Fruit fly (Drosophila melanogaster) whole organism, embryonic: ENCODE measurements around the gene OtopLc.

Experiments used
- Bteb2 ChIP-seq: fragments of 200-800 bp; sonication (Bioruptor generic); optimal IDR thresholded peaks from 2 replicates; lab custom pipeline; 2016; ENCODE audit warnings: missing biosample characterization, missing genetic modification characterization
- CG10366 ChIP-seq: fragments of 200-800 bp; sonication (Bioruptor generic); IDR thresholded peaks from 2 replicates; pipeline ENCODE4 v1.3.6; 2022; ENCODE audit warnings: missing biosample characterization, missing genetic modification characterization
- CG10462 ChIP-seq: fragments of 200-800 bp; sonication (Bioruptor generic); optimal IDR thresholded peaks from 2 replicates; lab custom pipeline; 2016; ENCODE audit warnings: missing biosample characterization, missing genetic modification characterization
- CG10959 ChIP-seq: fragments of 200-800 bp; sonication (Bioruptor generic); IDR thresholded peaks from 2 replicates; pipeline ENCODE4 v1.3.6; 2022; ENCODE audit warnings: missing biosample characterization, missing genetic modification characterization
- CG11093 ChIP-seq: fragments of 200-800 bp; sonication (Bioruptor generic); IDR thresholded peaks from 3 replicates; pipeline ENCODE4 v1.3.6; 2022; ENCODE audit warnings: missing biosample characterization, missing genetic modification characterization
- CG12071 ChIP-seq: fragments of 200-800 bp; sonication (Bioruptor generic); optimal IDR thresholded peaks from 3 replicates; lab custom pipeline; 2018; ENCODE audit warnings: missing biosample characterization, mild to moderate bottlenecking, missing genetic modification characterization
- CG13287 ChIP-seq: fragments of 200-800 bp; sonication (Bioruptor generic); IDR thresholded peaks from 2 replicates; pipeline ENCODE4 v1.3.6; 2022; ENCODE audit warnings: missing biosample characterization, missing genetic modification characterization; ENCODE audit not compliant: partially characterized antibody
- CG13296 ChIP-seq: fragments of 200-800 bp; sonication (Bioruptor generic); optimal IDR thresholded peaks from 3 replicates; lab custom pipeline; 2018; ENCODE audit warnings: missing biosample characterization, mild to moderate bottlenecking, missing genetic modification characterization
- CG14014 ChIP-seq: fragments of 200-800 bp; sonication (Bioruptor generic); IDR thresholded peaks from 2 replicates; pipeline ENCODE4 v1.3.6; 2022; ENCODE audit warnings: missing biosample characterization, missing genetic modification characterization
- CG15011 ChIP-seq: fragments of 200-800 bp; sonication (Bioruptor generic); optimal IDR thresholded peaks from 3 replicates; lab custom pipeline; 2018; ENCODE audit warnings: missing biosample characterization, mild to moderate bottlenecking, missing genetic modification characterization
- CG15696 ChIP-seq: fragments of 200-800 bp; sonication (Bioruptor generic); optimal IDR thresholded peaks from 2 replicates; lab custom pipeline; 2019; ENCODE audit warnings: missing biosample characterization, mild to moderate bottlenecking, missing genetic modification characterization, moderate library complexity
- CG17612 ChIP-seq: fragments of 200-800 bp; sonication (Bioruptor generic); IDR thresholded peaks from 2 replicates; pipeline ENCODE4 v1.3.6; 2022; ENCODE audit warnings: missing biosample characterization, missing genetic modification characterization
- CG2889 ChIP-seq: fragments of 200-800 bp; sonication (Bioruptor generic); IDR thresholded peaks from 3 replicates; pipeline ENCODE4 v1.3.6; 2022; ENCODE audit warnings: missing biosample characterization, missing genetic modification characterization
- CG31388 ChIP-seq: fragments of 200-800 bp; sonication (Bioruptor generic); optimal IDR thresholded peaks from 2 replicates; lab custom pipeline; 2016; ENCODE audit warnings: missing biosample characterization, missing genetic modification characterization
- CG3407 ChIP-seq: fragments of 200-800 bp; sonication (Bioruptor generic); optimal IDR thresholded peaks from 2 replicates; lab custom pipeline; 2018; ENCODE audit warnings: missing biosample characterization, mild to moderate bottlenecking, missing genetic modification characterization
- CG6791 ChIP-seq: fragments of 200-800 bp; sonication (Bioruptor generic); IDR thresholded peaks from 3 replicates; pipeline ENCODE4 v1.3.6; 2022; ENCODE audit warnings: missing biosample characterization, missing genetic modification characterization; ENCODE audit not compliant: partially characterized antibody
- CG7271 ChIP-seq: fragments of 200-800 bp; sonication (Bioruptor generic); optimal IDR thresholded peaks from 2 replicates; lab custom pipeline; 2018; ENCODE audit warnings: missing biosample characterization, mild to moderate bottlenecking, missing genetic modification characterization, moderate library complexity
- CG7987 ChIP-seq: fragments of 200-800 bp; sonication (Bioruptor generic); optimal IDR thresholded peaks from 2 replicates; lab custom pipeline; 2018; ENCODE audit warnings: missing biosample characterization, mild to moderate bottlenecking, missing genetic modification characterization, moderate library complexity
- CG8290 ChIP-seq, 3 experiments: fragments of 200-800 bp; sonication (Bioruptor generic); optimal IDR thresholded peaks; 2 replicates each; lab custom pipeline; 2016 to 2019; ENCODE audit warnings: missing biosample characterization in 3 of 3, missing genetic modification characterization in 3 of 3, mild to moderate bottlenecking in 2 of 3, moderate library complexity in 1 of 3
- CG8765 ChIP-seq: fragments of 200-800 bp; sonication (Bioruptor generic); IDR thresholded peaks from 2 replicates; pipeline ENCODE4 v1.3.6; 2022; ENCODE audit warnings: missing biosample characterization, missing genetic modification characterization
- CG9797 ChIP-seq: fragments of 200-800 bp; sonication (Bioruptor generic); optimal IDR thresholded peaks from 3 replicates; lab custom pipeline; 2018; ENCODE audit warnings: missing biosample characterization, mild to moderate bottlenecking, missing genetic modification characterization
- CG9876 ChIP-seq: fragments of 200-800 bp; sonication (Bioruptor generic); optimal IDR thresholded peaks from 2 replicates; lab custom pipeline; 2016; ENCODE audit warnings: missing biosample characterization, missing genetic modification characterization
- CG9932 ChIP-seq: fragments of 200-800 bp; sonication (Bioruptor generic); IDR thresholded peaks from 2 replicates; pipeline ENCODE4 v1.3.6; 2022; ENCODE audit warnings: missing biosample characterization, missing genetic modification characterization
- D19B ChIP-seq: fragments of 200-800 bp; sonication (Bioruptor generic); optimal IDR thresholded peaks from 2 replicates; lab custom pipeline; 2017; ENCODE audit warnings: missing biosample characterization, mild to moderate bottlenecking, missing genetic modification characterization
- Dfd ChIP-seq, 2 experiments: fragments of >200 bp; optimal IDR thresholded peaks; 2 replicates each; lab custom pipeline; 2017; ENCODE audit warnings: missing biosample characterization in 2 of 2, missing genetic modification characterization in 2 of 2
- Dll ChIP-seq: fragments of 200-800 bp; sonication (Bioruptor generic); IDR thresholded peaks from 4 replicates; pipeline ENCODE4 v1.3.6; 2022; ENCODE audit warnings: missing biosample characterization, missing genetic modification characterization; ENCODE audit not compliant: partially characterized antibody
- E2f1 ChIP-seq: fragments of 200-800 bp; sonication (Bioruptor generic); IDR thresholded peaks from 2 replicates; pipeline ENCODE4 v1.3.6; 2022; ENCODE audit warnings: missing biosample characterization, missing genetic modification characterization
- Elba2 ChIP-seq: fragments of 200-800 bp; sonication (Bioruptor generic); optimal IDR thresholded peaks from 3 replicates; lab custom pipeline; 2016; ENCODE audit warnings: missing biosample characterization, missing genetic modification characterization
- Gsc ChIP-seq: fragments of 200-800 bp; sonication (Bioruptor generic); IDR thresholded peaks from 2 replicates; pipeline ENCODE4 v1.3.6; 2022; ENCODE audit warnings: missing biosample characterization, missing genetic modification characterization
- Gug ChIP-seq: fragments of 200-800 bp; sonication (Bioruptor generic); IDR thresholded peaks from 4 replicates; pipeline ENCODE4 v1.3.6; 2022; ENCODE audit warnings: missing biosample characterization, missing genetic modification characterization
- Hr3 ChIP-seq: fragments of 200-800 bp; sonication (Bioruptor generic); optimal IDR thresholded peaks from 3 replicates; lab custom pipeline; 2016; ENCODE audit warnings: missing biosample characterization, missing genetic modification characterization
- NFAT ChIP-seq: fragments of 200-800 bp; sonication (Bioruptor generic); IDR thresholded peaks from 2 replicates; pipeline ENCODE4 v1.3.6; 2022; ENCODE audit warnings: missing biosample characterization, missing genetic modification characterization
- Ravus ChIP-seq: fragments of 200-800 bp; sonication (Bioruptor generic); IDR thresholded peaks from 2 replicates; pipeline ENCODE4 v1.3.6; 2022; ENCODE audit warnings: missing biosample characterization, missing genetic modification characterization
- cad ChIP-seq: fragments of >200 bp; optimal IDR thresholded peaks from 2 replicates; lab custom pipeline; 2017; ENCODE audit warnings: missing biosample characterization, missing genetic modification characterization
- corto ChIP-seq: fragments of 200-800 bp; sonication (Bioruptor generic); optimal IDR thresholded peaks from 2 replicates; lab custom pipeline; 2016; ENCODE audit warnings: missing biosample characterization, mild to moderate bottlenecking, missing genetic modification characterization, moderate library complexity
- crc ChIP-seq: fragments of 200-800 bp; sonication (Bioruptor generic); optimal IDR thresholded peaks from 2 replicates; lab custom pipeline; 2016; ENCODE audit warnings: missing biosample characterization, missing genetic modification characterization
- dysf ChIP-seq: fragments of 200-800 bp; sonication (Bioruptor generic); IDR thresholded peaks from 3 replicates; pipeline ENCODE4 v1.3.6; 2022; ENCODE audit warnings: missing biosample characterization, missing genetic modification characterization
- exex ChIP-seq: fragments of 200-800 bp; sonication (Bioruptor generic); optimal IDR thresholded peaks from 4 replicates; lab custom pipeline; 2018; ENCODE audit warnings: missing biosample characterization, mild to moderate bottlenecking, missing genetic modification characterization, moderate library complexity
- gfzf ChIP-seq: fragments of 200-800 bp; sonication (Bioruptor generic); optimal IDR thresholded peaks from 2 replicates; lab custom pipeline; 2016; ENCODE audit warnings: missing biosample characterization, mild to moderate bottlenecking, missing genetic modification characterization, moderate library complexity
- knrl ChIP-seq: fragments of 200-800 bp; sonication (Bioruptor generic); IDR thresholded peaks from 3 replicates; pipeline ENCODE4 v1.3.6; 2022; ENCODE audit warnings: missing biosample characterization, missing genetic modification characterization; ENCODE audit not compliant: partially characterized antibody
- mam ChIP-seq: fragments of 200-800 bp; sonication (Bioruptor generic); optimal IDR thresholded peaks from 3 replicates; lab custom pipeline; 2016; ENCODE audit warnings: missing biosample characterization, missing genetic modification characterization
- mirr ChIP-seq: fragments of 200-800 bp; sonication (Bioruptor generic); optimal IDR thresholded peaks from 3 replicates; lab custom pipeline; 2018; ENCODE audit warnings: missing biosample characterization, mild to moderate bottlenecking, missing genetic modification characterization
- nau ChIP-seq: fragments of 200-800 bp; sonication (Bioruptor generic); optimal IDR thresholded peaks from 3 replicates; lab custom pipeline; 2017; ENCODE audit warnings: missing biosample characterization, mild to moderate bottlenecking, missing genetic modification characterization, missing genetic modification reagents
- pb ChIP-seq: fragments of 200-800 bp; sonication (Bioruptor generic); optimal IDR thresholded peaks from 3 replicates; lab custom pipeline; 2016; ENCODE audit warnings: missing biosample characterization, missing genetic modification characterization
- rib ChIP-seq: fragments of 200-800 bp; sonication (Bioruptor generic); IDR thresholded peaks from 2 replicates; pipeline ENCODE4 v1.3.6; 2022; ENCODE audit warnings: missing biosample characterization, missing genetic modification characterization
- sens ChIP-seq: fragments of 200-800 bp; sonication (Bioruptor generic); peaks from one replicate; lab custom pipeline; 2016; ENCODE audit warnings: missing biosample characterization, missing genetic modification characterization
- tin ChIP-seq: fragments of 200-800 bp; sonication (Bioruptor generic); optimal IDR thresholded peaks from 3 replicates; lab custom pipeline; 2016; ENCODE audit warnings: missing biosample characterization, missing genetic modification characterization
- tio ChIP-seq: fragments of 200-800 bp; sonication (Bioruptor generic); optimal IDR thresholded peaks from 2 replicates; lab custom pipeline; 2017; ENCODE audit warnings: missing biosample characterization, missing genetic modification characterization, inconsistent platforms
- vnd ChIP-seq: fragments of 200-800 bp; sonication (Bioruptor generic); IDR thresholded peaks from 3 replicates; pipeline ENCODE4 v1.3.6; 2022; ENCODE audit warnings: missing biosample characterization, missing genetic modification characterization; ENCODE audit not compliant: partially characterized antibody
- zfh2 ChIP-seq: fragments of 200-800 bp; sonication (Bioruptor generic); optimal IDR thresholded peaks from 2 replicates; lab custom pipeline; 2016; ENCODE audit warnings: missing biosample characterization, missing genetic modification characterization

OtopLc gene

dm6 chrX:5699824-5700498, 37.3 kb upstream of the OtopLc start (continued):
- TF ChIP-seq CG9932 (GFP tag; lab: Robert Waterston, UW) (no peak), crc (GFP tag; lab: Kevin White, UChicago) (peak; percentile 18), Hr3 (GFP tag; lab: Kevin White, UChicago) (peak; percentile 60), CG13287 (no peak), CG10959 (no peak), CG31388 (GFP tag; lab: Kevin White, UChicago) (peak; percentile 20), pb (GFP tag; lab: Kevin White, UChicago) (no peak), corto (GFP tag; lab: Kevin White, UChicago) (no peak), sens (peak; percentile 90), Dll (no peak), CG7271 (tag; lab: Kevin White, UChicago) (no peak), gfzf (no peak), tio (GFP tag; lab: Kevin White, UChicago) (peak; percentile 11), mirr (GFP tag; lab: Kevin White, UChicago) (no peak), D19B (peak; percentile 89), tin (GFP tag; lab: Kevin White, UChicago) (peak; percentile 58), NFAT (GFP tag; lab: Robert Waterston, UW) (no peak), CG9797 (GFP tag; lab: Kevin White, UChicago) (no peak), Elba2 (GFP tag; lab: Kevin White, UChicago) (no peak), rib (GFP tag; lab: Robert Waterston, UW) (no peak), CG14014 (GFP tag; lab: Robert Waterston, UW) (no peak), CG15011 (peak; percentile 39), knrl (GFP tag; lab: Robert Waterston, UW) (no peak), CG15696 (tag; lab: Kevin White, UChicago) (no peak), CG13296 (no peak), CG7987 (no peak), CG3407 (GFP tag; lab: Kevin White, UChicago) (peak; percentile 46), CG12071 (GFP tag; lab: Kevin White, UChicago) (peak; percentile 40), Ravus (no peak), exex (no peak), mam (GFP tag; lab: Kevin White, UChicago) (peak; percentile 46), Bteb2 (peak; percentile 13), vnd (no peak), Gug (GFP tag; lab: Robert Waterston, UW) (peak; percentile 43; the same call in 3 of the 4 replicates), Dfd (GFP tag; optimal IDR thresholded peaks at IDR 0.05; lab: Kevin White, UChicago) (no peak), CG8765 (GFP tag; lab: Robert Waterston, UW) (no peak), CG10366 (GFP tag; lab: Robert Waterston, UW) (peak; percentile 57), CG2889 (GFP tag; lab: Robert Waterston, UW) (no peak), CG17612 (no peak), Gsc (GFP tag; lab: Robert Waterston, UW) (no peak), zfh2 (GFP tag; lab: Kevin White, UChicago) (no peak), CG9876 (GFP tag; lab: Kevin White, UChicago) (no peak), cad (no peak), CG8290 (GFP tag; optimal IDR thresholded peaks at IDR 0.05; lab: Kevin White, UChicago) (no peak), CG8290 (tag; optimal IDR thresholded peaks at IDR 0.05; lab: Kevin White, UChicago) (peak in 1 of 2 experiments; percentile 31), CG10462 (GFP tag; lab: Kevin White, UChicago) (peak; percentile 33), E2f1 (GFP tag; lab: Robert Waterston, UW) (peak; percentile 52; the same call in 1 of the 2 replicates), CG6791 (no peak), nau (GFP tag; lab: Kevin White, UChicago) (no peak), CG11093 (GFP tag; lab: Robert Waterston, UW) (no peak), dysf (GFP tag; lab: Robert Waterston, UW) (peak; percentile 74)
